Worm (Caenorhabditis elegans) whole organism, dauer: ENCODE results near the gene mrp-8.

Experiments used
- unc-62 ChIP-seq: sonication (generic microtip); optimal IDR thresholded peaks from 2 replicates; lab custom pipeline; 2017; ENCODE audit warnings: missing biosample characterization, missing genetic modification reagents, missing genetic modification characterization

The mrp-8 gene

DNA sequence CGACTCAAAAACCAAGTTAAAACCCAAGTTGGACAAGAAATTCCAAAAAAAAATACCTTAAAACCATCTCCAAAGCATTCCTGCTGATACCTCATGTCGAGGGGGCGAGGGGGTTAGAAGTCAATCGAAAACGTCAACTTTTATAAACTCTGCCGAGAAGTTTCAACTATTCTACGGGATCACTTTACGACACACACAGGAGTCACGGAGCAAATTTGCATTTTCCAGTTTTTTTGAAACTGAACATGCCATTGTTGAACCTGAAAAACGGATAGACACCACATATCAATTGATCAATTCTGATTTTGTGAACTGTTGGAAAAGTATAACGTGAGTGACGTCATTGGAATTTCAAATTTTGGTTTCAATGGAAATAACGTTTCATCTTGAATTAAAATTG, at the start of gene mrp-8:
TSS of gene mrp-8 (minus strand) at position 101 of the 400 bp plus-strand sequence.
- no peak for TF ChIP-seq unc-62

DNA sequence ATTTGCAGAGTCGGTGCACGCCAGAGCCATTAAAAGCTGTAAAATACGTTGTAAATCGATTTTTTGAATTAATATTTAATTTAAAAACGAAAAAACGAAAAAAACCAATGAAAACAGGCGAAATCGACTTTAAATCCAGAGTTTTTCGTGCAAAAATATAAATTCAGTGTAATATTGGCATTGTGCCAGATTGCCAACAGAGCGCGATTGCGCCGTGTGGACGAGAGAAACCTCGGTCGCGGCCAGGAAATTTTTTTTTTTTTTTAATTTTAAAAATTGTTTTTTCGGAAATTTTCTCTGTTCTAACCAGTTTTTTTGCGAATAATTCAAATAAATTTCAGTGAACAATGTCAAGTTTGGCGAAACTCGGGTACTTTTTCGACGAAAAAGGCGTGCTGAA, 48.3 kb upstream of the mrp-8 start, which contains the start of the genes pph-4.1 and Y75B8A.31:
TSS of gene pph-4.1 (minus strand) at position 36 of the 400 bp plus-strand sequence.
TSS of gene Y75B8A.31 (plus strand) at position 342 of the 400 bp plus-strand sequence.
- TF ChIP-seq unc-62, result no peak

DNA sequence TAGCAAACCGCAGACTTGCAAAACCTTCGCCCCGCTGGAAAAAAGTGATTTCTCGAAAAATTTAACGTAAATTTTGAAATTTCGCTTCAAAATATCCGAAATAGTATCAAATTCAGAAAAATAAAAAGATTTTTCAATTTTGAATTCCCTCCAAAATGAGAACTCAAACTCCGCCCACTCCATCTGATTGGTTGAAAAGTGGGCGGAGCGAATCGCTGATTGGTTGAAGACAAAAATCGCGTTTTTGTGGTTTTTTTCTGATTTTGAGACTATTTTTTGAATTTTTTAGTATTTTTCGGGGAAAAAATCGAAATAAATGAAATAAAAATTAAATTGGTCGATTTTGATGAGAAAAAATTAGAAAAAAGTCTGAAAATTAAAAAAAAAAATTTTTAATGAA, 46.0 kb upstream of the mrp-8 start:
- TF ChIP-seq unc-62, result no peak

DNA sequence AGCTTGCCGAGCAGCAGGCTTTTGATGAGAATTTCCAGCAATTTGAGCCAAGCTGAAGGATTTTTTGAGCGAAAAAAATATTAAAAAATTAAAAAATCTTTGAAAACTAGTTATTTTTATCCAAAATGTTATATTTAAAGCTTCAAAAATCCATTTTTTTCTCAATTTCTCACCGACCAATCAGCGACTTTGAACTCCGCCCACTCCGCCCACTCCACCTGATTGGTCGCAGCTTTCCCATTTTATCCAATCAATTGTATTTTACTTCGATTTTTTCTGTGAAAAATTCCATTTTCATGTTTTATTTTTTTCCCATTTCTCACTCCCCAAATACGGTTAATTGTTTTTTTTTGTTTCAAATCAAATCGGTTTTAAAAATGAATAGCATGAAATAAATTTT, 42.0 kb upstream of the mrp-8 start:
- no peak for TF ChIP-seq unc-62

DNA sequence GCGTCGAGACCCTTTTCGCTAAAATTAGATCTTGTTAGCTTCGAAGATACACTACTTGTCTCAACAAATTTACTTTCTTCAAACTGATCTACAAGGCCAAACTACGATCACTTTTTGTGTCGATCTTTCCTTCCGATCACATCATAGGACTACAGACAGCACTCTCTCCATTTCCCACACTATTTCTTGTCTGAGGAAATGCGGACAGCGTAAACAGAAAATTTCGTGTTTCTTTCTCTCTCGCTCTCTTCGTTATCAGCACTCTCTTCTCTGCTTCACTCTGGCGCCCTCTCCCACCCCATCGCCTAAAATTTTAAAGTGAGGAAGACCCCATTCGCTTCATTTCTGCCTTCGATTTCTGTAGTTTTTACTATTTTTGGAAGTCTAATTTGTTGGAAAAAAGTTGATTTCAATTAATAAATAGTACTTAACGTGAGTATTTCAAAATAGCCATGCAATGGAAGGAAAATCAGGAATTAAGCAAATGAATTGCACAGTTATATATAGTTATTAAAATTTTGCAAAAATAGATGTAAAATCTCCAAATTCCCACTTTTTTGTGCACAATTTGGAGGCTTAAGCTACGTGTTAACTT, 32.5 kb upstream of the mrp-8 start:
- TF ChIP-seq unc-62, result no peak

DNA sequence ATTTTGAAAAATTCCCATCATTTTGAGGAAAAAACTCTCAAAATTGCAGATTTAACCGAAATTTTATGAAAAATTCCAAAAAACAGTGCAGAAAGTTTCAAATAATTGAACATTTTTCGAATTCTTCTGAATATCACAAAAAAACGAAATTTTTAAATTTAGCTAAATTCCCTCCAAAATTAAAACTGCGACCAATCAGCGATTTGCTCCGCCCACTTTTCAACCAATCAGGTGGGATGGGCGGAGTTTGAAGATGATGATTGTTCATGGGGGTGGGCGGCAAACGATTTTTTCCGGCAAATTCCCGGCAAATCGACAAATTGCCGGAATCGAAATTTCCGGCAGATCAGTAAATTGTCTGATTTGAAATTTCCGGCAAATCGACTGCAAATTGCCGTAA, 31.3 kb upstream of the mrp-8 start:
- no peak for TF ChIP-seq unc-62

DNA sequence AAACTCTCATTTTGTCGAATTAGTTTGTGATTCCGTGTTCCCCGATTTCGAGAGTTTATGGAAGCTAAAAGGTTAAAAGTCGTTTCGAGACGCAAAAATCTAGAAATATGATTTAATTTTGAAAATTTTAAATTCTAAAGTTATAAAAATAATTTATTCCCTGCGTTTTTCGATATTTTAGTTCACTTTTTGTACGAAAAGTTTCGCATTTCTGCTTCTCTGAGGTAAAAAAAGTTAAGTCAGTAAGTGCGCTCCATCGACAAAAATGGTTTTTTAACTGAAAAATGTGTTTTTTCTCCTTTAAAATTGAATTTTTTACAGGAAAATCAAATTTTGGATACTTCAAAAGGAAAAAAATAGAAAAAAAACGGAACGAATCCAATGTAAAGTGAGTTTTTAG, 30.5 kb upstream of the mrp-8 start, which contains the start of gene zip-1:
TSS of gene zip-1 (plus strand) at position 301 of the 400 bp plus-strand sequence.
- TF ChIP-seq unc-62, result no peak

DNA sequence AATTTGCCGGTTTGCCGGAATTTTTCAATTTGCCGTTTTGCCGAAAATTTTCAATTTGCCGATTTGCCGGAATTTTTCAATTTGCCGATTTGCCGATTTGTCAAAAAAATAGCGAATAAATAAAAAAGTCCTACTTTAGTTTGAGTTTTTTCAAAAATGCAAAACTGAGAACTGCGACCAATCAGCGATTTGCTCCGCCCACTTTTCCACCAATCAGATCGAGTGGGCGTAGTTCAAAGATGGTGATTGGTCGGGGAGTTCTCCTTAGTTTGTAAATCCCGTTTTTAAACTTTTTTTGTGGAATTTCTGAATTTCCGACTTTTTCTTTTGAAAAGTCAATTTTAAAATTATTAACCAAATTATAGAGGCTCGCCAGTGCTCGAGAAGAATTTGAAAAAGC, 28.3 kb upstream of the mrp-8 start:
- TF ChIP-seq unc-62, result no peak

DNA sequence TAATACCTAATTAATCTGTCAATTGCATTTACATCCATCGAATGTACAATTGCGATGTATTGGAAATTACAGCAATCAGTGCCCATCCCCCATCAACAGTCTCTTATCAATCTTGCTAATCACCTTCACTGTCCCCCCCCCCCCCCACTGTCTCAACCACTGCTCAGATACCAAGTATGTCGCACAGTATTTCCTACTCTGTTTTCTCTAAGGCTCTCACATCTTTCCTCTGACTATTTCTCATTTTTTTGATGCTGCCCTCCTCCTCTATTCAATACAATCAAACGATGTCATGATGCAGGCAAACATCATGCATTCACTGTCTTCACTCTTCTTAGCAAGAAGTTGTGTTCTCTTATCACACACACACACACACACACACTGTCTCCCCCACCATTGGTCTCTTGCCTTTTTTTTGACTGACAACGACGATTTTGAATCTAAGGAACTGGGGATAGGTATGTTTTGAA, 24.6 kb upstream of the mrp-8 start, which contains the start of the genes zip-12 and Y75B8A.63:
TSS of gene zip-12 (plus strand) at position 387 of the 470 bp plus-strand sequence.
TSS of gene Y75B8A.63 (plus strand) at position 420 of the 470 bp plus-strand sequence.
- no peak for TF ChIP-seq unc-62

DNA sequence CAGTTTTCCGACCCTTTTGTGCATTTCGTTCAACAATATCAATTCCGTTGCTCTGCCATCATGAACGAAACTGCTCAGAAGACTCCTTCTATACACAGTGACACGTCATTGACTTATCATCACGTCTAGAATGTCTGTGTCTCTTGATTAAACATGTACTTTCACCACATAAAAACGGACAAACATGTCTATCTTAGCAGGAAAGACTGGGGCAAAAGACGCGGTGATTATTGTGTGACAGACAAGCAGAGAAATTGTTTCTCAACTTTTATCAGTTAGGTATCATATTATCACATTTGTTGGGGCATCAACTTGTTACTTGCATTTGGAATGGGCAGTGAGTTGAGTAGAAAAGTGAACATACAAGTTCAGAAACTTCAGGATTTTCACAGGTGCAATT, 22.3 kb upstream of the mrp-8 start:
- no peak for TF ChIP-seq unc-62

DNA sequence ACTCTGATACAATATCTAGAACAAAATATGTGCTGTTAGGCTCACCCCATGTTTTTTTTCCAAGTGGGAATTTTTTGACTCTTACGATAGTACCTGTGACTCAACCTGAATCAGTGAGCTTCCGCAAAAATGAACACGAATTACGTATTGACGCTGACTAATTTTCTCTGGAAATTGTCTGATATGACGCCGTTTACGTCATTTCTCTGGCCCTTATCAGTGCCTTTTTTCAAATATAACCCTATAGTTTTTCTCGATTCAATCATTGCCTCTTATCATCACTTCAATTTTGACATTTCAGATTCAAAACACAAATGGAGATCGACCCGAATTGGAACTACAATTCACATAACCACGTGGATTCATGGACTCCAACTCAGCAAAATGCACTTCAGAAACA, 15.8 kb upstream of the mrp-8 start, which contains the start of gene Y75B8A.28:
TSS of gene Y75B8A.28 (plus strand) at position 296 of the 400 bp plus-strand sequence.
- TF ChIP-seq unc-62, result no peak

DNA sequence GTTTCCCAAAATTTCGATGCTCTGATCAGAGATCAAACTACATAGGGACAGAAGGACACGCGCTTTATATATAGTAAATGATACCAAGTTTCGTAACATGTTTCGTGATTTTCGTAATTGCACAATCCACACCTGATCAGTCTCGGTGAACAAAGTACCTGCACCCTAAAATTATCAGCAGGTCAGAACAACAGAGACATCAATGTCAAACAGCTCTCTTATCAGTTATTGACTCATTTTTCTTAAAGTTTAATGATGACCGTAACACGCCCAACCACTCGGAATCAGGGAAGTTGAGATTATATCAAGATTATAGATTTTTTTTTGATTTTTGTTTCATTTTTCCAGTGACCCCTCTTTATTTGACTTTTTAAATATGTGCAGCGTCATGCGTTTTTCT, 14.5 kb upstream of the mrp-8 start:
- no peak for TF ChIP-seq unc-62

DNA sequence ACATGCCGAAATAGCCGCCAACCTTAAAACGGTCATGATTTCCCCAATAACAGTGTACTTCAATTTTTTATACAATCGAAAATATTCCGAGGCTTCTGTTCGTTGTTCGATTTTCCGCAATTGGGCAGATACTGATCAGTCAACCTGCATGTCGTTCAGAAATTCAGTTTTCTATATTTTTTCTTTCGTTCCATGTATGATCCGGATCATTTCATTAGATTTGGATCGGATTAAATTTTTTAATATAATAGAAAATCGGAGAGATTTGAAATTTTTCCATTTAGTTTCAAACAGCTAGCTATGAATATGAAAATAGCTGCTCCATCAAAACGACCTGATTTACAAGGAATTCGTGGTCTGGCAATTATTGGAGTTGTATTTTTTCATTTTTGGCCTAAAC, 12.2 kb upstream of the mrp-8 start, which contains the start of gene Y75B8A.37:
TSS of gene Y75B8A.37 (plus strand) at position 301 of the 400 bp plus-strand sequence.
- no peak for TF ChIP-seq unc-62

DNA sequence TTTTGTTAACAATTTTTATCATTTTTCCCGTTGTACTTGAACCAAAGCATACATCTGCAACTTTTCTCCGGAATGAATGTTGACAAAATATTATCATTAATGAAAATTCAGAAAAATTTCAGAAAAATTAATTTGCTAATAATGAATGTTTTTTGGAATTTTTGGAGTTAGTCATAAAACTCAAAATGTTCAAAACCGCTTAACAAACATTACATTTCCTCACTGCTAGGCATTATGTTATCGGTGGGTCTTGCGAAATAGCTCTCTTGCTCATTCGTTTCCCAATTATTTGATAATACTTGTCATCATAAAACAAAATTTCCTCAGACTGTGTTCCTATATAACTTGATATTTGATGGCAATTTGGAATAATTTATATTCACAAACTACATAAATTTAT, 9.9 kb upstream of the mrp-8 start, which contains the start of gene Y75B8A.39:
TSS of gene Y75B8A.39 (plus strand) at position 301 of the 400 bp plus-strand sequence.
- TF ChIP-seq unc-62, result no peak

DNA sequence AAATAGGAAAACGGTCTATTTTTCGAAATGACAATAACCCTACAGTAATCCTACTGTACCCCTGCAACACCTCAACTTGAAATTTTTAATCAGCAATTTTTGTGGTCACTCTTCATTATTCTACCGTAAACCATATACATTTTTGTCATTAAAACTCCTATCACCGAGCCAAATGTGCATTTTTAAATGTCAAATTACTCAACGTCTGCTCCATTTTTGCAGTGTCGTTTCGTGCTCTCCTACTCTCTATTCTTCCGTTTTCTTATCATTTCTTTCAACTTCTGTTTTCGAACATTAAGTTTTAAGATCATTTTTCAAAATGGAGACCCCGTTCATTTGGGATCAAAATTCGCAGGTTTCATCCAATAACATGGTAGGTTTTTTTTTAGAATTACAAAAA, 4.5 kb upstream of the mrp-8 start, which contains the start of gene pqn-92:
TSS of gene pqn-92 (plus strand) at position 307 of the 400 bp plus-strand sequence.
- no peak for TF ChIP-seq unc-62

DNA sequence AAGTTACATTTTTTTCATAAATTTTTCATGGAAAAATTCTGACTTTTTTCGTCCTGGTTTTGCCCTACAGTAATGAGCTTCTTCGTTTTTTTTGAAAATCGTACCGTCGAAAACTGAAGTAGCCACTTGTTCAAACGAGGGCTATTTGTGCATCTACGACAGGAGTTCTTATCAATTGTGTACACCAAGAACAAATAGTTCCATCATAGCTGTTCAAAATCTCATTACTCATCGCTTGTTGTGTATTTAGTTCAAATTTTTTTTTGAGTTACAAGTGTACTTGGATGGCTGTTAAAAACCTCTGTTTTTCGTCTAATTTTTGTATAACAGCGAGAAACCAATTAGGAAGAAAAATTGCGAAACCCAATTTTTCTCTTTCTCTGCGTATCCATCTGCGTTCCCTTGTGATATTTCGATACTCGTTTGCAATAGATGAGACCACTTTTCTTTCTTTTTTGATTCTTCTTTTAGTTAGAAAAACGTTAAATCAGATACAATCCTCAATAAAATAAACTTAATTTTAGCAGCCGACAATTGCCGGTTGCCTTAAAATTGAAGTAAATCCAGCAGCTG, 1.9 kb upstream of the mrp-8 start:
- no peak for TF ChIP-seq unc-62

DNA sequence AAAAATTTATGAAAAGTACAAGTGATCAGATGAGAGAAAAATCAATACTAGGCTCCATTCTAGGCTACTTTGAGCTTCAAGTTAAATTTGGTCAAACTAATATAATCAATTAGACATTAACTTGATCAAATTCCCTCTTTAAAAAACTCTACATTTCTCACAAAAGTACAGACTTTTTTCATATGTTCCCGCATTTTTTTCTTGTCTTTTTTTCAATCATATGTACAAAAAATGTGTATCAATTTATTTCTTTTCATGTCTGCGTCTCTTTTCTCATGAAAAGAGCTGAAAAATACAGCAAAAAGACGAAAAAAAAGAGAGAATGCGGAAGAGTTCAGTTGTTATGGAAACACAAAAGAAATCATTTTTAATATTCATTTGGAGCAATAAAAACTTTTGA, 3.7 kb downstream of the mrp-8 start:
- no peak for TF ChIP-seq unc-62

DNA sequence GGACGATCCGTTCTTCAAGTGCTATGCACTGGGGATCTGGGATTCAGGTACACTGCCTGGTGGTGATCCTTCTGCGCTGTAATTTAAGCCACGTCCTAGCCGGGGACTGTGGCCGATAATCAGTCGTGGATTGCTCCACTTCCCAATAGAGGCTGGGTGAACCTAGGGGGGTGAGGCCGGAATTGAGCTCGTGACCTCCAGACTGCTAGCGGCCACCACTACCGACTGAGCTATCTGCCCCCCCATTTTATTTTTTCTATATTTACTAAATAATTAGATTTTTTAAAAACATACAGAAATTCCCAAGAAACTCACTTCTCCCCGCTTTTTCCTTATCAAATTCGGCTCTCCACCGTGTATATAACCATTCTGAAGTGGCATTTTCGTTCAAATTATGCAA, 5.7 kb downstream of the mrp-8 start:
- no peak for TF ChIP-seq unc-62
